Worm (Caenorhabditis elegans) whole organism, early embryonic: ENCODE measurements around the gene ugt-63.

Experiments
- ama-1 ChIP-seq: fragments of 150-350 bp; optimal IDR thresholded peaks from 2 replicates; lab custom pipeline; 2014
- ceh-13 ChIP-seq: fragments of 200-800 bp; sonication (Bioruptor generic); optimal IDR thresholded peaks from 2 replicates; lab custom pipeline; 2018; ENCODE audit warnings: mild to moderate bottlenecking, missing genetic modification characterization, missing compliant biosample characterization
- scrt-1 ChIP-seq: fragments of 200-800 bp; sonication (Bioruptor generic); IDR thresholded peaks from 2 replicates; pipeline ENCODE4 v1.3.6; 2022; ENCODE audit warnings: missing genetic modification characterization, missing compliant biosample characterization

- TF ChIP-seq scrt-1: no peak
- no peak for TF ChIP-seq ama-1 (lab: Kevin White, UChicago)
- TF ChIP-seq ceh-13 (GFP tag; lab: Kevin White, UChicago): no peak
Measured at ce11 chrV:5143785-5144184, 33.2 kb upstream of the ugt-63 start, which contains the start of gene srh-129.
